Worm (Caenorhabditis elegans): ENCODE measurements around the gene F11A5.17.

F11A5.17 gene

ce11 chrV:16182918-16183317, 18.9 kb upstream of the F11A5.17 start, which contains the start of gene srh-277:
TSS of gene srh-277 (plus strand) at chrV:16183218.
- TF ChIP-seq mls-2 (tag; optimal IDR thresholded peaks at IDR 0.05) (no peak), lsy-2 (tag; optimal IDR thresholded peaks at IDR 0.05) (no peak), elt-3 (tag; optimal IDR thresholded peaks at IDR 0.05) (no peak), lin-32 (GFP tag; optimal IDR thresholded peaks at IDR 0.05) (no peak), blmp-1 (tag; optimal IDR thresholded peaks at IDR 0.05) (no peak), unc-62 (GFP tag; optimal IDR thresholded peaks at IDR 0.05) (no peak), tbx-8 (GFP tag; optimal IDR thresholded peaks at IDR 0.05) (no peak), drap-1 (GFP tag; optimal IDR thresholded peaks at IDR 0.05) (no peak)

DNA sequence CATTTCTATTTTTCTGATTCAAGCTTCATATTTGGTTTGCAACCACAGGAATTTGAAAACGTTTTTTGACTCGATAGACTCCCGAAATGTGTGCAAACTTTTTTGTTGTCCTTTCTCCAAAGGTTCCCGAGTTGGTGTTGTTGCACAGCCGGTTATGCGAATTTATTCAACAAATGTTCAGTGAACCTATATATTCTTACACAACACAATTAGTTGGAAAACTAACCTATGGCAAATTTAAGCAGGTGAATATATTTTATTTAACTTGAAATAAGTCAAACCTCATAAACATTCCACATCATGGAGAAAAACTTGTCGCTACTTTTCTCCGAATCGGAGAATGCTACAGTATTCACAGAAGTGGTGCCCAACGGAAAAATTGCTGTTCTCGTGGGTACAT, 18.5 kb upstream of the F11A5.17 start, which contains the start of gene srz-14:
srz-14 (plus strand) TSS at position 301 of the 400 bp plus-strand sequence.
- TF ChIP-seq sem-2 (GFP tag; optimal IDR thresholded peaks at IDR 0.05) (no peak), flh-1 (GFP tag; optimal IDR thresholded peaks at IDR 0.05) (no peak), nhr-12 (tag; optimal IDR thresholded peaks at IDR 0.05) (no peak), mab-5 (tag; optimal IDR thresholded peaks at IDR 0.05) (no peak), bed-3 (GFP tag; optimal IDR thresholded peaks at IDR 0.05) (no peak), ztf-11 (tag; optimal IDR thresholded peaks at IDR 0.05) (no peak), elt-1 (tag; optimal IDR thresholded peaks at IDR 0.05; ENCODE audit: borderline replicate concordance, insufficient read depth) (no peak), ceh-43 (GFP tag; optimal IDR thresholded peaks at IDR 0.05) (no peak), nhr-28 (tag; optimal IDR thresholded peaks at IDR 0.05) (no peak), lin-32 (GFP tag; optimal IDR thresholded peaks at IDR 0.05) (no peak), lin-13 (tag; optimal IDR thresholded peaks at IDR 0.05) (no peak), nhr-2 (tag; optimal IDR thresholded peaks at IDR 0.05) (no peak), sptf-1 (tag; optimal IDR thresholded peaks at IDR 0.05) (no peak)

ce11 chrV:16190485-16190884, 11.3 kb upstream of the F11A5.17 start, which contains the start of gene srh-281:
TSS of gene srh-281 (plus strand) at chrV:16190785.
- no peak for TF ChIP-seq nhr-28 (tag; optimal IDR thresholded peaks at IDR 0.05)
- no peak for TF ChIP-seq ceh-39 (tag; optimal IDR thresholded peaks at IDR 0.05)
- no peak for TF ChIP-seq lsy-2 (tag; optimal IDR thresholded peaks at IDR 0.05)
- no peak for TF ChIP-seq ceh-83 (GFP tag; optimal IDR thresholded peaks at IDR 0.05)
- no peak for TF ChIP-seq unc-39 (tag; optimal IDR thresholded peaks at IDR 0.05)
- TF ChIP-seq ceh-43 (GFP tag; optimal IDR thresholded peaks at IDR 0.05), result no peak
- TF ChIP-seq mab-5 (tag; optimal IDR thresholded peaks at IDR 0.05), result no peak
- no peak for TF ChIP-seq unc-120 (tag; optimal IDR thresholded peaks at IDR 0.05; ENCODE audit: poor library complexity, severe bottlenecking)
- TF ChIP-seq ces-1 (GFP tag; optimal IDR thresholded peaks at IDR 0.05), result no peak
- no peak for TF ChIP-seq blmp-1 (tag; optimal IDR thresholded peaks at IDR 0.05)
- no peak for TF ChIP-seq sptf-1 (tag; optimal IDR thresholded peaks at IDR 0.05)
- no peak for TF ChIP-seq pha-4 (tag; optimal IDR thresholded peaks at IDR 0.05)
- no peak for TF ChIP-seq cnd-1 (tag; optimal IDR thresholded peaks at IDR 0.05)
- no peak for TF ChIP-seq flh-1 (GFP tag; optimal IDR thresholded peaks at IDR 0.05)

DNA sequence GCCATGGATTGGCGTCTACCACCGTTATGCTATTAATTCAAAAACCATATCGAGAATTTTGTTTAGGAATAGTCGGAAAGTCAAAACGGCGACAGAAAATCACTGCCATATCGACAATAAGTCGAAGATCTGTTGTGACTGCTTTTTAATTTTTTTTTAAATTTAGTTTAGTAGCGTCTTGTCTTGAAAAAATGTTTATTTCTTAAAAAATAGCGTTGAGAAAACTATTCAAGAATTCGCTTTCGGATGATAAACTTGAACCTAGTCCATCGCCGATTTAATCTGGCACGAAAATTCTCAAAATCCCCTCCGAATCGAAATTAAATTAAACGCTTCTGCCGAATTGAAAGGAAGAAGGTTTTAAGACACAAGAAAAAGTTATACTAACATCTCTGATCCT, 9.7 kb upstream of the F11A5.17 start, which contains the start of gene srh-279:
srh-279 (plus strand) TSS at position 301 of the 400 bp plus-strand sequence.
- TF ChIP-seq drap-1 (GFP tag; optimal IDR thresholded peaks at IDR 0.05) (no peak), nhr-2 (tag; optimal IDR thresholded peaks at IDR 0.05) (no peak), ztf-11 (tag; optimal IDR thresholded peaks at IDR 0.05) (no peak), mls-2 (tag; optimal IDR thresholded peaks at IDR 0.05) (no peak), elt-1 (tag; optimal IDR thresholded peaks at IDR 0.05; ENCODE audit: borderline replicate concordance, insufficient read depth) (no peak), ceh-83 (GFP tag; optimal IDR thresholded peaks at IDR 0.05) (no peak), zip-8 (tag; optimal IDR thresholded peaks at IDR 0.05) (no peak), pha-4 (tag; optimal IDR thresholded peaks at IDR 0.05) (no peak), nhr-28 (tag; optimal IDR thresholded peaks at IDR 0.05) (no peak), snpc-4 (tag; optimal IDR thresholded peaks at IDR 0.05) (no peak), sem-2 (GFP tag; optimal IDR thresholded peaks at IDR 0.05) (no peak)

ce11 chrV:16194639-16195038, 7.2 kb upstream of the F11A5.17 start, which contains the start of gene rabr-4:
TSS of gene rabr-4 (plus strand) at chrV:16194939.
- no peak for TF ChIP-seq unc-39 (tag; optimal IDR thresholded peaks at IDR 0.05)
- TF ChIP-seq drap-1 (GFP tag; optimal IDR thresholded peaks at IDR 0.05), result no peak
- no peak for TF ChIP-seq bed-3 (GFP tag; optimal IDR thresholded peaks at IDR 0.05)

ce11 chrV:16195379-16195778, 6.5 kb upstream of the F11A5.17 start, which contains the start of gene rabr-3:
TSS of gene rabr-3 (plus strand) at chrV:16195679.
- no peak for TF ChIP-seq tbx-8 (GFP tag; optimal IDR thresholded peaks at IDR 0.05)
- no peak for TF ChIP-seq zip-8 (tag; optimal IDR thresholded peaks at IDR 0.05)
- TF ChIP-seq lsy-2 (tag; optimal IDR thresholded peaks at IDR 0.05), result no peak
- no peak for TF ChIP-seq lin-32 (GFP tag; optimal IDR thresholded peaks at IDR 0.05)
- TF ChIP-seq flh-1 (GFP tag; optimal IDR thresholded peaks at IDR 0.05), result no peak
- no peak for TF ChIP-seq ztf-11 (tag; optimal IDR thresholded peaks at IDR 0.05)
- TF ChIP-seq lin-13 (tag; optimal IDR thresholded peaks at IDR 0.05), result no peak
- TF ChIP-seq drap-1 (GFP tag; optimal IDR thresholded peaks at IDR 0.05), result no peak
- TF ChIP-seq mls-2 (tag; optimal IDR thresholded peaks at IDR 0.05), result no peak
- TF ChIP-seq bed-3 (GFP tag; optimal IDR thresholded peaks at IDR 0.05), result no peak
- no peak for TF ChIP-seq mab-5 (tag; optimal IDR thresholded peaks at IDR 0.05)
